Fruit fly (Drosophila melanogaster): ENCODE data around the gene spict.
A peak's percentile ranks its signal among the peaks of the same experiment; 100 is the strongest.

Gene spict

dm6 chr2L:12712255-12712654 is 7.7 kb downstream of the spict start (continued):
- TF ChIP-seq scrt (GFP tag; optimal IDR thresholded peaks at IDR 0.05) (no peak), CG12769 (tag; optimal IDR thresholded peaks at IDR 0.05) (no peak), CG7839 (tag; optimal IDR thresholded peaks at IDR 0.05) (no peak), Fer2 (tag; optimal IDR thresholded peaks at IDR 0.05) (no peak), Hsf (GFP tag; optimal IDR thresholded peaks at IDR 0.05) (no peak), hth (optimal IDR thresholded peaks at IDR 0.05) (no peak), E2f1 (GFP tag; IDR thresholded peaks at IDR 0.05) (no peak), CG11723 (GFP tag; optimal IDR thresholded peaks at IDR 0.05) (no peak), Med (GFP tag) (no peak), CG8359 (GFP tag; optimal IDR thresholded peaks at IDR 0.05; ENCODE audit: borderline replicate concordance) (no peak), kah (GFP tag; optimal IDR thresholded peaks at IDR 0.05) (no peak), CG2712 (tag; optimal IDR thresholded peaks at IDR 0.05) (peak; percentile 48), ems (GFP tag; optimal IDR thresholded peaks at IDR 0.05) (no peak), h (optimal IDR thresholded peaks at IDR 0.05) (no peak), CG10274 (GFP tag; optimal IDR thresholded peaks at IDR 0.05) (no peak), TFAM (GFP tag; optimal IDR thresholded peaks at IDR 0.05) (no peak), lola (GFP tag; optimal IDR thresholded peaks at IDR 0.05) (no peak), Ada2b (GFP tag; IDR thresholded peaks at IDR 0.05) (no peak), Usf (GFP tag; optimal IDR thresholded peaks at IDR 0.05) (no peak), CG1603 (tag; optimal IDR thresholded peaks at IDR 0.05) (peak; percentile 62), CG13424 (tag; optimal IDR thresholded peaks at IDR 0.05) (no peak), pum (GFP tag; optimal IDR thresholded peaks at IDR 0.05) (no peak), dimm (GFP tag; IDR thresholded peaks at IDR 0.05) (no peak), corto (GFP tag; optimal IDR thresholded peaks at IDR 0.05) (no peak), CG2889 (GFP tag; IDR thresholded peaks at IDR 0.05) (no peak), Doc2 (GFP tag; IDR thresholded peaks at IDR 0.05) (no peak), CG17328 (GFP tag; IDR thresholded peaks at IDR 0.05) (no peak), CG10462 (GFP tag; optimal IDR thresholded peaks at IDR 0.05) (no peak), CG11696 (GFP tag; IDR thresholded peaks at IDR 0.05) (no peak), YL-1 (GFP tag; optimal IDR thresholded peaks at IDR 0.05) (peak; percentile 65), ftz-f1 (GFP tag; optimal IDR thresholded peaks at IDR 0.05) (no peak), pros (GFP tag; optimal IDR thresholded peaks at IDR 0.05) (no peak), aop (GFP tag; IDR thresholded peaks at IDR 0.05) (no peak), ERR (GFP tag; optimal IDR thresholded peaks at IDR 0.05) (no peak), Fer1 (GFP tag; optimal IDR thresholded peaks at IDR 0.05) (no peak), CG2199 (GFP tag; IDR thresholded peaks at IDR 0.05) (no peak), CG7271 (tag; optimal IDR thresholded peaks at IDR 0.05) (no peak), CG18011 (GFP tag; optimal IDR thresholded peaks at IDR 0.05) (no peak), Dbx (GFP tag; IDR thresholded peaks at IDR 0.05) (no peak), dati (GFP tag; IDR thresholded peaks at IDR 0.05) (no peak), Oli (tag; optimal IDR thresholded peaks at IDR 0.05) (no peak), caup (GFP tag; optimal IDR thresholded peaks at IDR 0.05; ENCODE audit: severe bottlenecking) (no peak), esg (GFP tag; conservative IDR thresholded peaks at IDR 0.05) (no peak), knrl (GFP tag; IDR thresholded peaks at IDR 0.05; ENCODE audit: partially characterized antibody) (0 out of 3 replicates have a peak, but pooled peaks have one; percentile 3), CG17186 (GFP tag; optimal IDR thresholded peaks at IDR 0.05) (no peak), Kr (GFP tag; optimal IDR thresholded peaks at IDR 0.05) (no peak), fd64A (GFP tag; optimal IDR thresholded peaks at IDR 0.05) (no peak), gfzf (GFP tag; optimal IDR thresholded peaks at IDR 0.05) (peak; percentile 68), ase (GFP tag; IDR thresholded peaks at IDR 0.05) (no peak), CG34224 (GFP tag; IDR thresholded peaks at IDR 0.05; ENCODE audit: partially characterized antibody) (no peak), Pdp1 (GFP tag; optimal IDR thresholded peaks at IDR 0.05) (peak in 1 of 2 experiments; percentile 6), Chrac-16 (GFP tag; optimal IDR thresholded peaks at IDR 0.05) (peak; percentile 2)
